Worm (Caenorhabditis elegans) whole organism, young adult: ENCODE results near the gene C34D4.2.

Source experiments
- F23B12.7 ChIP-seq: sonication (generic microtip); optimal IDR thresholded peaks from 2 replicates; lab custom pipeline; 2017; ENCODE audit warnings: missing genetic modification characterization, mild to moderate bottlenecking, missing compliant biosample characterization, antibody characterized with exemption, moderate library complexity; ENCODE audit not compliant: insufficient read depth
- T26A5.8 ChIP-seq: sonication (generic microtip); optimal IDR thresholded peaks from 2 replicates; lab custom pipeline; 2016; ENCODE audit warnings: missing genetic modification characterization, missing compliant biosample characterization
- ZK185.1 ChIP-seq: sonication (generic microtip); optimal IDR thresholded peaks from 2 replicates; lab custom pipeline; 2016; ENCODE audit warnings: mild to moderate bottlenecking, missing genetic modification characterization, missing compliant biosample characterization; ENCODE audit not compliant: poor library complexity, severe bottlenecking
- akir-1 ChIP-seq: fragments of 200-800 bp; sonication (Bioruptor generic); optimal IDR thresholded peaks from 2 replicates; lab custom pipeline; 2018; ENCODE audit warnings: mild to moderate bottlenecking, missing genetic modification characterization, moderate library complexity, missing compliant biosample characterization
- ama-1 ChIP-seq, 3 experiments: fragments of 150-350 bp in 1 of 3; sonication (generic microtip) in 2 of 3; optimal IDR thresholded peaks; 2 replicates each; lab custom pipeline; 2014 to 2018; ENCODE audit warnings: missing biosample characterization in 2 of 3, missing genetic modification characterization in 2 of 3, missing genetic modification reagents in 2 of 3
- aptf-3 ChIP-seq: fragments of 200-800 bp; sonication (Bioruptor generic); IDR thresholded peaks from 2 replicates; pipeline ENCODE4 v1.3.6; 2022; ENCODE audit warnings: missing genetic modification characterization, missing compliant biosample characterization
- attf-3 ChIP-seq: fragments of 200-800 bp; sonication (Bioruptor generic); conservative IDR thresholded peaks from 2 replicates; pipeline ENCODE4 v1.3.6; 2022; ENCODE audit warnings: missing genetic modification reagents, missing genetic modification characterization, missing compliant biosample characterization
- attf-5 ChIP-seq: fragments of 200-800 bp; sonication (Bioruptor generic); optimal IDR thresholded peaks from 2 replicates; lab custom pipeline; 2018; ENCODE audit warnings: mild to moderate bottlenecking, missing genetic modification characterization, missing compliant biosample characterization
- bed-2 ChIP-seq: fragments of 200-800 bp; sonication (Bioruptor generic); IDR thresholded peaks from 2 replicates; pipeline ENCODE4 v1.3.6; 2022; ENCODE audit warnings: missing genetic modification reagents, missing genetic modification characterization, missing compliant biosample characterization
- ceh-27 ChIP-seq: fragments of 200-800 bp; sonication (Bioruptor generic); optimal IDR thresholded peaks from 2 replicates; lab custom pipeline; 2018; ENCODE audit warnings: mild to moderate bottlenecking, missing genetic modification characterization, moderate library complexity, missing compliant biosample characterization
- ceh-79 ChIP-seq: sonication (generic microtip); optimal IDR thresholded peaks from 2 replicates; lab custom pipeline; 2017; ENCODE audit warnings: mild to moderate bottlenecking, missing genetic modification characterization, missing compliant biosample characterization
- chd-7 ChIP-seq: sonication (generic microtip); optimal IDR thresholded peaks from 2 replicates; lab custom pipeline; 2016; ENCODE audit warnings: mild to moderate bottlenecking, missing genetic modification characterization, moderate library complexity, missing compliant biosample characterization
- dpl-1 ChIP-seq: fragments of 150-350 bp; optimal IDR thresholded peaks from 2 replicates; lab custom pipeline; 2014; ENCODE audit warnings: missing biosample characterization, missing genetic modification reagents, missing genetic modification characterization
- fkh-3 ChIP-seq: sonication (generic microtip); optimal IDR thresholded peaks from 2 replicates; lab custom pipeline; 2016; ENCODE audit warnings: mild to moderate bottlenecking, missing genetic modification characterization, missing compliant biosample characterization
- hlh-26 ChIP-seq: fragments of 200-800 bp; sonication (Bioruptor generic); conservative IDR thresholded peaks from 2 replicates; pipeline ENCODE4 v1.3.6; 2022; ENCODE audit warnings: missing genetic modification reagents, missing genetic modification characterization, missing compliant biosample characterization
- hmg-1.2 ChIP-seq: fragments of 200-800 bp; sonication (Bioruptor generic); IDR thresholded peaks from 2 replicates; pipeline ENCODE4 v1.3.6; 2022; ENCODE audit warnings: missing genetic modification reagents, missing genetic modification characterization, missing compliant biosample characterization
- let-607 ChIP-seq, 2 experiments: fragments of 200-800 bp in 1 of 2; sonication (Bioruptor generic) in 1 of 2; sonication (generic microtip) in 1 of 2; optimal IDR thresholded peaks; 2 replicates each; lab custom pipeline; 2016 to 2018; ENCODE audit warnings: mild to moderate bottlenecking in 2 of 2, missing compliant biosample characterization in 2 of 2, missing genetic modification characterization in 2 of 2, moderate library complexity in 2 of 2, missing genotype in 1 of 2
- lin-54 ChIP-seq: fragments of 200-800 bp; sonication (Bioruptor generic); optimal IDR thresholded peaks from 2 replicates; lab custom pipeline; 2018; ENCODE audit warnings: mild to moderate bottlenecking, missing genetic modification characterization, missing compliant biosample characterization
- lsl-1 ChIP-seq: fragments of 200-800 bp; sonication (Bioruptor generic); optimal IDR thresholded peaks from 2 replicates; lab custom pipeline; 2018; ENCODE audit warnings: mild to moderate bottlenecking, missing genetic modification characterization, moderate library complexity, missing compliant biosample characterization
- lsy-27 ChIP-seq: sonication (generic microtip); optimal IDR thresholded peaks from 2 replicates; lab custom pipeline; 2017; ENCODE audit warnings: missing genetic modification characterization, mild to moderate bottlenecking, missing compliant biosample characterization, antibody characterized with exemption, missing genotype, borderline replicate concordance; ENCODE audit not compliant: insufficient read depth
- mcd-1 ChIP-seq: fragments of 200-800 bp; sonication (Bioruptor generic); IDR thresholded peaks from 2 replicates; pipeline ENCODE4 v1.3.6; 2022; ENCODE audit warnings: missing genetic modification reagents, missing genetic modification characterization, missing compliant biosample characterization
- nfya-2 ChIP-seq: fragments of 200-800 bp; sonication (Bioruptor generic); IDR thresholded peaks from 2 replicates; pipeline ENCODE4 v1.3.6; 2022; ENCODE audit warnings: missing genetic modification reagents, missing genetic modification characterization, missing compliant biosample characterization
- nfyb-1 ChIP-seq: fragments of 200-800 bp; sonication (Bioruptor generic); IDR thresholded peaks from 2 replicates; pipeline ENCODE4 v1.3.6; 2022; ENCODE audit warnings: missing genetic modification reagents, missing genetic modification characterization, missing compliant biosample characterization
- nhr-80 ChIP-seq: sonication (generic microtip); optimal IDR thresholded peaks from 2 replicates; lab custom pipeline; 2016; ENCODE audit warnings: missing genetic modification characterization, missing compliant biosample characterization
- sea-2 ChIP-seq: fragments of 200-800 bp; sonication (Bioruptor generic); IDR thresholded peaks from 2 replicates; pipeline ENCODE4 v1.3.6; 2022; ENCODE audit warnings: missing genetic modification characterization, missing compliant biosample characterization
- snpc-3.4 ChIP-seq: sonication (generic microtip); optimal IDR thresholded peaks from 2 replicates; lab custom pipeline; 2017; ENCODE audit warnings: missing genetic modification characterization, mild to moderate bottlenecking, missing compliant biosample characterization, antibody characterized with exemption, moderate library complexity, missing genotype, missing genetic modification reagents
- snpc-4 ChIP-seq, 5 experiments: fragments of 150-350 bp in 1 of 5; sonication (generic microtip) in 4 of 5; optimal IDR thresholded peaks; 2 replicates each; lab custom pipeline; 2014 to 2018; ENCODE audit warnings: missing genetic modification characterization in 5 of 5, missing biosample characterization in 3 of 5, antibody characterized with exemption in 2 of 5, mild to moderate bottlenecking in 2 of 5, missing compliant biosample characterization in 2 of 5, missing genotype in 2 of 5, moderate library complexity in 2 of 5, missing genetic modification reagents in 1 of 5
- ztf-22 ChIP-seq: fragments of 200-800 bp; sonication (Bioruptor generic); optimal IDR thresholded peaks from 2 replicates; lab custom pipeline; 2018; ENCODE audit warnings: mild to moderate bottlenecking, missing genetic modification characterization, moderate library complexity, missing compliant biosample characterization
- ztf-28 ChIP-seq: fragments of 200-800 bp; sonication (Bioruptor generic); IDR thresholded peaks from 2 replicates; pipeline ENCODE4 v1.3.6; 2022; ENCODE audit warnings: missing genetic modification reagents, missing genetic modification characterization, missing compliant biosample characterization

C34D4.2 gene

DNA sequence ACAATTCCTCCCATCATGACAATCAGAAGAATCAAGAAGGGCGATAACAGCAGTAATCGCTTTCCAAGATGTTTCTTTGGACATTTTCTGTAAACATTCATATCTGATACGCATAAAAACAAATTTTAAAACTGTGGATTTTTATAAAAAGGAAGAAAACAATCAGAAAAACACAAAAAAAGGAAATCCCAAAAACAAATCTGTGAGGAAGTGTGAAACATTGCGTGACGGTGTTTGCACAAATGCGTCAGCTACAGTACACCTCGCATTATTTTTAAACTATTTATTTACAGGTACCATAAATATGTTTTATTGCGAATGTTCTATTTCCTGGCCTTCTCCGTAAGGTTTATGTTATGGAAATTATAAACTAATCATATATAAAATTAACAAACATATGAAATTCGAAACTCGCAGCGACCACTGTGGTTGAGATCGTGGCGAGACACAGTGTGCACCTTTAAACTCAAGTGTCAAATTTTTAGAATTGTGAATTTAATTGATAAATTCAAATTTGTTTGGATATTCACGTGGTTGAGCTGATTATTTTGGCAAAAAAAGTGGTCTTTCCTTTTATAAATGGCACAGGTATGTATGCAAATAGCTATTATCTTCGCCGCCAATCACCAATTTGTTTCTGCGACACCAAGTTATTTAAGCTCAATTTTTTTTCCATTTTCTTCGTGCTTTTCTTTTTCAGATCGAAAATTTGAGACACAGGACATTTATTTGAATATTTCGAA, 33.0 kb upstream of the C34D4.2 start, which contains the start of the genes C34D4.10 and str-48:
TSS of gene C34D4.10 (minus strand) at position 101 of the 743 bp plus-strand sequence.
TSS of gene str-48 (plus strand) at position 693 of the 743 bp plus-strand sequence.
- TF ChIP-seq dpl-1 (GFP tag; lab: Kevin White, UChicago), result no peak
- TF ChIP-seq lsl-1 (GFP tag; lab: Kevin White, UChicago), result peak; percentile 66

ce11 chrIV:7131780-7132179, 22.7 kb upstream of the C34D4.2 start, which contains the start of gene grsp-3:
Gene grsp-3, minus strand, starts transcription at chrIV:7131928.
- TF ChIP-seq ama-1 (optimal IDR thresholded peaks at IDR 0.05; lab: Kevin White, UChicago) (no peak), ama-1 (GFP tag; optimal IDR thresholded peaks at IDR 0.05; lab: Kevin White, UChicago) (peak in 1 of 2 experiments; percentile 20), ztf-22 (GFP tag; lab: Kevin White, UChicago) (no peak)

DNA sequence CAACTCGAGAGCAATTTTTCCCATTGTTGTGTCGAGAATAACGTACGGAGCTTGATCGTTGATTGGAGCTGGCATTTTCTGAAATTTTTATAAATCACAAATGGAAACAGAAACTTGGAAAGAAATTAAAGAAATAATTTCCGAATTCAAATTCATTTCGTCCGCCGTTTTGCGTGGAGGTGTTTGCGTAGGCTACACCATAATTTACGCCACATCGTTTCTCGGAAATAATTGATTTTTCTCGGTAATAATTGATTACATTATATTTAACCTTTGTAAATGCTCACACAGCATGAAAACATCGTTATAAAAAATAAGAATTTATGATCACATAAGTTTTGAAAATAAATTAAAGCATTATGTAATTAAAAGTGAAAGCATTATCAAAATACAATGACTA, 21.3 kb upstream of the C34D4.2 start, which contains the start of gene cyn-12:
TSS of gene cyn-12 (minus strand) at position 78 of the 400 bp plus-strand sequence.
- no peak for TF ChIP-seq snpc-4 (GFP tag; optimal IDR thresholded peaks at IDR 0.05; lab: Kevin White, UChicago)
- TF ChIP-seq snpc-4 (tag; optimal IDR thresholded peaks at IDR 0.05; lab: Kevin White, UChicago), result peak in 1 of 4 experiments; percentile 3
- no peak for TF ChIP-seq T26A5.8 (tag; lab: Kevin White, UChicago)
- TF ChIP-seq lin-54 (GFP tag; lab: Kevin White, UChicago), result peak; percentile 23
- TF ChIP-seq attf-5 (GFP tag; lab: Kevin White, UChicago), result peak; percentile 16

- TF ChIP-seq nfyb-1 (0 out of 2 replicates have a peak, but pooled peaks have one; percentile 15), lsy-27 (tag; lab: Kevin White, UChicago) (no peak)
Observed at ce11 chrIV:7133983-7134382, 20.5 kb upstream of the C34D4.2 start, which contains the start of gene mutd-1. Gene mutd-1, minus strand, starts transcription at chrIV:7134083.

ce11 chrIV:7139143-7139542, 15.3 kb upstream of the C34D4.2 start:
- no peak for TF ChIP-seq hmg-1.2 (GFP tag; lab: Robert Waterston, UW)
- no peak for TF ChIP-seq ztf-28
- TF ChIP-seq attf-3 (GFP tag; lab: Robert Waterston, UW), result no peak
- TF ChIP-seq hlh-26 (GFP tag; lab: Robert Waterston, UW), result no peak
- TF ChIP-seq akir-1 (GFP tag; lab: Kevin White, UChicago), result no peak
- TF ChIP-seq ZK185.1 (tag; lab: Kevin White, UChicago), result no peak
- TF ChIP-seq ceh-79 (tag; lab: Kevin White, UChicago), result no peak
- no peak for TF ChIP-seq ceh-27
- TF ChIP-seq aptf-3 (GFP tag; lab: Robert Waterston, UW), result no peak
- no peak for TF ChIP-seq snpc-3.4
- no peak for TF ChIP-seq chd-7 (tag; lab: Kevin White, UChicago)
- no peak for TF ChIP-seq sea-2 (GFP tag; lab: Robert Waterston, UW)
- no peak for TF ChIP-seq bed-2 (GFP tag; lab: Robert Waterston, UW)
- TF ChIP-seq fkh-3 (tag; lab: Kevin White, UChicago), result no peak

DNA sequence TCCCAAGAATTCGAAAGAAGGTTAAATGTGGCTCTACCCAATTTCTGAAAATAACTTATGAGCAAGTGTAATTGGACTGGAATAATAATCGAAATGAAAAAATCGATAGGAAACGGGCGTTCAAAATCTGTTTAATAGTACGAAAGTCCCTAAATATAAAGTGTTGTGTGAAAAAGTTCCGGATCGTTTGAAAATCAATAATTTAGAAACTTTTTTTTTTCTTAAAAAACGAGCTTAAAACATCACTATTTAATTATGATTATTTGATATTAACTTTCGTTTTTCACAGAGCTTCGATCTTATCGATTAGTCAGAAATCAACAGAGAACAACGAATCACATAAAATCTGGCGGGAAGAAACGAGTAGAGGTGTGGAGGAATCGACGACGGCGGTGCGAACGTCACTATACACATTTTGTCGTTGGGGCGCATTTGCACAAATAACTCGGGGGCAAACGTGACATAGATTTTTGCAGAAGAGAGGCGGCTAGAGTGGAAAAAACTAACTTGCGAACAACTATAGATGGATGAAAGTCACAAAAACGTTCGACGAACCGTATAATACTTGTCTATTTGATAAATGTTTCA, 9.7 kb upstream of the C34D4.2 start, which contains the start of gene hecd-1:
TSS of gene hecd-1 (minus strand) at position 51 of the 588 bp plus-strand sequence.
- TF ChIP-seq ama-1 (optimal IDR thresholded peaks at IDR 0.05; lab: Kevin White, UChicago), result no peak
- TF ChIP-seq ama-1 (GFP tag; optimal IDR thresholded peaks at IDR 0.05; lab: Kevin White, UChicago), result no peak
- no peak for TF ChIP-seq nfya-2
- TF ChIP-seq nhr-80 (tag; lab: Kevin White, UChicago), result peak; percentile 16
- TF ChIP-seq mcd-1 (GFP tag; lab: Robert Waterston, UW), result peak; percentile 35
- peak in 1 of 2 experiments; percentile 11 for TF ChIP-seq let-607 (tag; optimal IDR thresholded peaks at IDR 0.05; lab: Kevin White, UChicago)
- TF ChIP-seq F23B12.7 (tag; lab: Kevin White, UChicago), result peak; percentile 56
- peak; percentile 24 for TF ChIP-seq attf-5 (GFP tag; lab: Kevin White, UChicago)
